Worm (Caenorhabditis elegans): ENCODE measurements around the gene srd-28.

Gene srd-28

ce11 chrV:15281279-15281949 lies 31.0 kb downstream of the srd-28 start, which contains the start of the genes srw-19 and srx-51:
Gene srw-19, minus strand, starts transcription at chrV:15281379.
Gene srx-51, plus strand, starts transcription at chrV:15281899.
- TF ChIP-seq ets-7 (tag; optimal IDR thresholded peaks at IDR 0.05) (no peak), pes-1 (GFP tag; IDR thresholded peaks at IDR 0.05) (no peak), aly-1 (tag; optimal IDR thresholded peaks at IDR 0.05) (no peak), tbx-11 (GFP tag; IDR thresholded peaks at IDR 0.05) (no peak), ceh-36 (tag; optimal IDR thresholded peaks at IDR 0.05) (no peak), hnd-1 (tag; optimal IDR thresholded peaks at IDR 0.05) (no peak), flt-1 (GFP tag; IDR thresholded peaks at IDR 0.05) (no peak), tbx-37 (GFP tag; conservative IDR thresholded peaks at IDR 0.05) (no peak), B0310.2 (tag; optimal IDR thresholded peaks at IDR 0.05) (no peak)

DNA sequence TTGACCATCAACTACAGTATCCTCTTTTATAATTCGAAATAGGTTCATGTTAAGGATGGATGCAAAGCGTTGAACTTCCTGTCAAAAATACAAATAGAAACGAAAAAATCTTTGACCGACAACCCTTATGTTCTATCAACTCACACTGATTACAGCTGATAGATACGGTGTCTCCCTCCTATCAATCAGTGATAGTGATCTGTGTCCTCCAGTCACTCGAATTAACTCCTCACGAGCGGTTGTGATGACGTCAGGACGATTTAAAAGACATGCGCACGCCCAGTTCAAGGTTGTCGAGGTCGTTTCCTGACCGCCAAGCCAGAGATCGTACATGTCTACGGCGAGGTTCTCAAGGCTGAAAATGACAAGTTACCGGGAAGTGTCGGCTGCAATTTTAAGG lies 35.6 kb downstream of the srd-28 start:
- no peak for TF ChIP-seq B0310.2 (tag; optimal IDR thresholded peaks at IDR 0.05)
- TF ChIP-seq tra-4 (tag; optimal IDR thresholded peaks at IDR 0.05): no peak
- no peak for TF ChIP-seq sea-1 (GFP tag; conservative IDR thresholded peaks at IDR 0.05)
- TF ChIP-seq ama-1 (optimal IDR thresholded peaks at IDR 0.05): no peak
- TF ChIP-seq ets-7 (tag; optimal IDR thresholded peaks at IDR 0.05): no peak
- TF ChIP-seq ceh-13 (GFP tag; optimal IDR thresholded peaks at IDR 0.05): no peak
- no peak for TF ChIP-seq hnd-1 (tag; optimal IDR thresholded peaks at IDR 0.05)
- TF ChIP-seq pes-1 (GFP tag; IDR thresholded peaks at IDR 0.05): no peak
- no peak for TF ChIP-seq hmbx-1 (tag; optimal IDR thresholded peaks at IDR 0.05)
- no peak for TF ChIP-seq aly-1 (tag; optimal IDR thresholded peaks at IDR 0.05)
- TF ChIP-seq F13C5.2 (tag; optimal IDR thresholded peaks at IDR 0.05): no peak
- TF ChIP-seq scrt-1 (GFP tag; IDR thresholded peaks at IDR 0.05): no peak
- no peak for TF ChIP-seq ceh-36 (tag; optimal IDR thresholded peaks at IDR 0.05)
- TF ChIP-seq tbx-37 (GFP tag; conservative IDR thresholded peaks at IDR 0.05): no peak
- TF ChIP-seq hmg-4 (GFP tag; optimal IDR thresholded peaks at IDR 0.05): no peak
- TF ChIP-seq tbx-11 (GFP tag; IDR thresholded peaks at IDR 0.05): no peak

ce11 chrV:15287856-15288255 lies 37.5 kb downstream of the srd-28 start, which contains the start of gene cyp-34A1:
Gene cyp-34A1, minus strand, starts transcription at chrV:15287956.
- TF ChIP-seq tra-4 (tag; optimal IDR thresholded peaks at IDR 0.05) (no peak), hmg-4 (GFP tag; optimal IDR thresholded peaks at IDR 0.05) (no peak), aly-1 (tag; optimal IDR thresholded peaks at IDR 0.05) (no peak), ets-7 (tag; optimal IDR thresholded peaks at IDR 0.05) (no peak), pes-1 (GFP tag; IDR thresholded peaks at IDR 0.05) (no peak), ceh-13 (GFP tag; optimal IDR thresholded peaks at IDR 0.05) (no peak), scrt-1 (GFP tag; IDR thresholded peaks at IDR 0.05) (no peak), ama-1 (optimal IDR thresholded peaks at IDR 0.05) (no peak), hmbx-1 (tag; optimal IDR thresholded peaks at IDR 0.05) (no peak), F13C5.2 (tag; optimal IDR thresholded peaks at IDR 0.05) (no peak), sea-1 (GFP tag; conservative IDR thresholded peaks at IDR 0.05) (no peak), tbx-11 (GFP tag; IDR thresholded peaks at IDR 0.05) (no peak), hnd-1 (tag; optimal IDR thresholded peaks at IDR 0.05) (no peak), tbx-37 (GFP tag; conservative IDR thresholded peaks at IDR 0.05) (no peak), ceh-36 (tag; optimal IDR thresholded peaks at IDR 0.05) (no peak), flt-1 (GFP tag; IDR thresholded peaks at IDR 0.05) (no peak), B0310.2 (tag; optimal IDR thresholded peaks at IDR 0.05) (no peak)

DNA sequence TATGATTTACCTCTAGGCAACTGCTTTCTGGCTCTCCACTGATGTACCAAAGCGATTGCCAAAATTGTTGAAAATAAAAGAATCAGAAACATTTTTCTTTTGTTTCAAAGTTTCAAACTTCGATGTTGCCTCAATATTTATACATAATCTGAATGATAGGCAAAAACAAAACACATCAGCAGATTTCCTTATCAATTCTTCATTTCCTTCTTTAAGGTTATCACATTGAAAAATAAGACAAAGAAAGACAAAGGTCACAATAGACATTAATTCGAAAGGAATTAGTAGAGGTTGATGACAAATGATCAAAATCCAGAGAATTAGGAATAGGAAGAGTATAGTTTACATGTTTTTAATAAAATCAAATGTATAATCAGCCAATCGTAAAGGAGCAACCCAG lies 40.6 kb downstream of the srd-28 start, which contains the start of gene cyp-34A2:
Gene cyp-34A2, minus strand, starts transcription at position 101 of the 400 bp plus-strand sequence.
- TF ChIP-seq ceh-13 (GFP tag; optimal IDR thresholded peaks at IDR 0.05) (no peak), hmg-4 (GFP tag; optimal IDR thresholded peaks at IDR 0.05) (no peak), flt-1 (GFP tag; IDR thresholded peaks at IDR 0.05) (no peak), B0310.2 (tag; optimal IDR thresholded peaks at IDR 0.05) (no peak), sea-1 (GFP tag; conservative IDR thresholded peaks at IDR 0.05) (no peak), tbx-11 (GFP tag; IDR thresholded peaks at IDR 0.05) (no peak), tra-4 (tag; optimal IDR thresholded peaks at IDR 0.05) (no peak), pes-1 (GFP tag; IDR thresholded peaks at IDR 0.05) (no peak), tbx-37 (GFP tag; conservative IDR thresholded peaks at IDR 0.05) (no peak), ama-1 (optimal IDR thresholded peaks at IDR 0.05) (no peak), scrt-1 (GFP tag; IDR thresholded peaks at IDR 0.05) (no peak)

ce11 chrV:15293865-15294264 lies 43.5 kb downstream of the srd-28 start, which contains the start of gene str-96:
Gene str-96, minus strand, starts transcription at chrV:15293965.
- TF ChIP-seq pes-1 (GFP tag; IDR thresholded peaks at IDR 0.05) (no peak), ama-1 (optimal IDR thresholded peaks at IDR 0.05) (no peak), B0310.2 (tag; optimal IDR thresholded peaks at IDR 0.05) (no peak), hnd-1 (tag; optimal IDR thresholded peaks at IDR 0.05) (no peak), tbx-11 (GFP tag; IDR thresholded peaks at IDR 0.05) (no peak), ets-7 (tag; optimal IDR thresholded peaks at IDR 0.05) (no peak), aly-1 (tag; optimal IDR thresholded peaks at IDR 0.05) (no peak), ceh-13 (GFP tag; optimal IDR thresholded peaks at IDR 0.05) (no peak), tra-4 (tag; optimal IDR thresholded peaks at IDR 0.05) (no peak), scrt-1 (GFP tag; IDR thresholded peaks at IDR 0.05) (no peak), hmg-4 (GFP tag; optimal IDR thresholded peaks at IDR 0.05) (no peak), sea-1 (GFP tag; conservative IDR thresholded peaks at IDR 0.05) (no peak)

DNA sequence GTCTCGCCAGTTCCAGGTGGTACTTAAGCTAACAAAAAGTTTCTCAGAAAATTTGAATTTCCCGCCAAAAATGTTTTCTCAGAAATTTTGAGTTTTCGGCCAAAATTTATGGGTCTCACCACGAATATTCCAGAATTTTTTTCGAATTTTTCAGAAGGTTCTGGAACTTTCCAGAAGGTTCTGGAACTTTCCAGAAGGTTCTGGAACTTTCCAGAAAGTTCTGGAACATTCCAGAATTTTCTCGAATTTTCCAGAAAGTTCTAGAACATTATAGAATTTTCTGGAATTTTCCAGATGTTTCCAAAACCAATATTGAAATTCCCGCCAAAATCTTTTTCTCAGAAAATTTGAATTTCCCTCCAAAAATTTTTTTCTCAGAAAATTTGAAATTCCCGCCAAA lies 45.0 kb downstream of the srd-28 start:
- peak; percentile 54; the same call in 1 of the 2 replicates for TF ChIP-seq pes-1 (GFP tag; IDR thresholded peaks at IDR 0.05)
- peak; percentile 15; the same call in 1 of the 2 replicates for TF ChIP-seq flt-1 (GFP tag; IDR thresholded peaks at IDR 0.05)

- TF ChIP-seq tra-4 (tag; optimal IDR thresholded peaks at IDR 0.05) (no peak), tbx-11 (GFP tag; IDR thresholded peaks at IDR 0.05) (no peak), ama-1 (optimal IDR thresholded peaks at IDR 0.05) (no peak), B0310.2 (tag; optimal IDR thresholded peaks at IDR 0.05) (no peak), hnd-1 (tag; optimal IDR thresholded peaks at IDR 0.05) (no peak), scrt-1 (GFP tag; IDR thresholded peaks at IDR 0.05) (no peak), flt-1 (GFP tag; IDR thresholded peaks at IDR 0.05) (no peak), sea-1 (GFP tag; conservative IDR thresholded peaks at IDR 0.05) (no peak), ets-7 (tag; optimal IDR thresholded peaks at IDR 0.05) (no peak), hmg-4 (GFP tag; optimal IDR thresholded peaks at IDR 0.05) (no peak), aly-1 (tag; optimal IDR thresholded peaks at IDR 0.05) (no peak), ceh-13 (GFP tag; optimal IDR thresholded peaks at IDR 0.05) (no peak), pes-1 (GFP tag; IDR thresholded peaks at IDR 0.05) (no peak), ceh-36 (tag; optimal IDR thresholded peaks at IDR 0.05) (no peak), tbx-37 (GFP tag; conservative IDR thresholded peaks at IDR 0.05) (no peak), hmbx-1 (tag; optimal IDR thresholded peaks at IDR 0.05) (no peak), F13C5.2 (tag; optimal IDR thresholded peaks at IDR 0.05) (no peak)
Measured at ce11 chrV:15298597-15298996, 48.2 kb downstream of the srd-28 start, which contains the start of gene cpr-3. Gene cpr-3, minus strand, starts transcription at chrV:15298700.

Data from whole organism, early embryonic.